Fruit fly (Drosophila melanogaster) whole organism, adult: ENCODE measurements around the gene heph.

ENCODE experiments used
- CG7045 ChIP-seq: fragments of 200-800 bp; sonication (Bioruptor generic); optimal IDR thresholded peaks from 2 replicates; lab custom pipeline; 2017; ENCODE audit warnings: missing biosample characterization, mild to moderate bottlenecking, missing genetic modification characterization
- Clk ChIP-seq: fragments of 200-800 bp; sonication (Bioruptor generic); optimal IDR thresholded peaks from 2 replicates; lab custom pipeline; 2017; ENCODE audit warnings: missing biosample characterization, missing genetic modification characterization
- kay ChIP-seq: fragments of 200-800 bp; sonication (Bioruptor generic); peaks from one replicate; lab custom pipeline; 2016; ENCODE audit warnings: missing biosample characterization, missing genetic modification characterization, borderline replicate concordance

DNA sequence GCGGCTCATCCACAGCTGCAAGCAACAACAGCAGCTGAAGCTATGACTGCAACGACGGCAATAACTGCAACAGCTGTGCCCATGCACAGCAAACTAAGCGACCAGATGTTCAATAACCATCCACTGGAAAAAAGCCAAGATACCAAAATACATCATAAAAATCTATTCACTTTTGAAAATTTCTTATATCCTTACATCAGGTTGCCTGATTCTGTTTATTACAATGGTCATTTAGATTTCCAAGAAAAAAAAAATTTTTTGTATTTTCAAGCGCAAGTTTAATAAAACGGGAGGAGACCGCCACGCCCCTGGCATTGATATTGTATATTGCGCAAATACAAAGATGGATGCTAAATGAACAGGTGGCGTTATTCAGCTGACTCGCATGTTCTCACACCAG, 54.0 kb downstream of the heph start:
- TF ChIP-seq kay (GFP tag; lab: Kevin White, UChicago) (no peak), CG7045 (GFP tag; lab: Kevin White, UChicago) (no peak), Clk (GFP tag; lab: Kevin White, UChicago) (no peak)
